Worm (Caenorhabditis elegans) whole organism, L4 larva: Measurements from ENCODE around the gene Y38C1BA.1.
A peak's percentile ranks its signal among the peaks of the same experiment; 100 is the strongest.

Experiments used
- D1046.2 ChIP-seq: fragments of 200-800 bp; sonication (Bioruptor generic); IDR thresholded peaks from 2 replicates; pipeline ENCODE4 v1.3.6; 2022; ENCODE audit warnings: missing genetic modification characterization, missing compliant biosample characterization
- F44E2.7 ChIP-seq: fragments of 200-800 bp; sonication (Bioruptor generic); IDR thresholded peaks from 2 replicates; pipeline ENCODE4 v2.1.2; 2022; ENCODE audit warnings: missing genetic modification characterization, missing compliant biosample characterization
- F49E8.2 ChIP-seq: sonication (generic microtip); optimal IDR thresholded peaks from 2 replicates; lab custom pipeline; 2016; ENCODE audit warnings: missing compliant biosample characterization, mild to moderate bottlenecking, missing genetic modification characterization, borderline replicate concordance
- Y105C5A.15 ChIP-seq: fragments of 200-800 bp; sonication (Bioruptor generic); IDR thresholded peaks from 2 replicates; pipeline ENCODE4 v1.3.6; 2022; ENCODE audit warnings: missing genetic modification characterization, missing compliant biosample characterization
- aha-1 ChIP-seq: fragments of 150-350 bp; peaks from one replicate; lab custom pipeline; 2014; ENCODE audit warnings: missing biosample characterization, missing genetic modification characterization
- ceh-20 ChIP-seq: fragments of 200-800 bp; sonication (Bioruptor generic); IDR thresholded peaks from 2 replicates; pipeline ENCODE4 v1.3.6; 2022; ENCODE audit warnings: missing genetic modification reagents, missing genetic modification characterization, missing compliant biosample characterization
- ceh-28 ChIP-seq: fragments of 150-350 bp; optimal IDR thresholded peaks from 2 replicates; lab custom pipeline; 2014; ENCODE audit warnings: missing biosample characterization, missing genetic modification reagents, missing genetic modification characterization
- ceh-32 ChIP-seq: sonication (generic microtip); optimal IDR thresholded peaks from 2 replicates; lab custom pipeline; 2016; ENCODE audit warnings: mild to moderate bottlenecking, missing genetic modification characterization, missing compliant biosample characterization; ENCODE audit not compliant: poor library complexity
- ceh-44 ChIP-seq: fragments of 200-800 bp; sonication (Bioruptor generic); IDR thresholded peaks from 2 replicates; pipeline ENCODE4 v1.3.6; 2022; ENCODE audit warnings: missing genetic modification reagents, missing genetic modification characterization, missing compliant biosample characterization
- ceh-62 ChIP-seq: sonication (generic microtip); optimal IDR thresholded peaks from 2 replicates; lab custom pipeline; 2017; ENCODE audit warnings: missing biosample characterization, missing genetic modification characterization
- ces-1 ChIP-seq: fragments of 150-350 bp; sonication (generic microtip); optimal IDR thresholded peaks from 4 replicates; lab custom pipeline; 2014; ENCODE audit warnings: missing biosample characterization, missing genetic modification reagents, missing genetic modification characterization
- daf-16 ChIP-seq, 3 experiments: sonication (generic microtip); optimal IDR thresholded peaks; 2 replicates each; lab custom pipeline; 2016 to 2017; ENCODE audit warnings: missing genetic modification characterization in 3 of 3, missing genetic modification reagents in 3 of 3, mild to moderate bottlenecking in 2 of 3, missing compliant biosample characterization in 2 of 3, missing biosample characterization in 1 of 3, moderate library complexity in 1 of 3
- dmd-6 ChIP-seq: fragments of 200-800 bp; sonication (Bioruptor generic); IDR thresholded peaks from 2 replicates; pipeline ENCODE4 v1.3.6; 2022; ENCODE audit warnings: missing genetic modification reagents, missing genetic modification characterization, missing compliant biosample characterization
- dmd-9 ChIP-seq: fragments of 200-800 bp; sonication (Bioruptor generic); IDR thresholded peaks from 2 replicates; pipeline ENCODE4 v1.3.6; 2022; ENCODE audit warnings: missing genetic modification reagents, missing genetic modification characterization, missing compliant biosample characterization
- dve-1 ChIP-seq: sonication (generic microtip); optimal IDR thresholded peaks from 2 replicates; lab custom pipeline; 2017; ENCODE audit warnings: antibody characterized with exemption, mild to moderate bottlenecking, missing genetic modification characterization, missing compliant biosample characterization; ENCODE audit not compliant: insufficient read depth
- hif-1 ChIP-seq, 2 experiments: sonication (generic microtip); optimal IDR thresholded peaks; 2 replicates each; lab custom pipeline; 2016 to 2017; ENCODE audit warnings: missing compliant biosample characterization in 2 of 2, missing genetic modification characterization in 2 of 2, missing genetic modification reagents in 2 of 2, missing genotype in 2 of 2, mild to moderate bottlenecking in 1 of 2
- hlh-11 ChIP-seq: fragments of 200-800 bp; sonication (Bioruptor generic); optimal IDR thresholded peaks from 2 replicates; lab custom pipeline; 2018; ENCODE audit warnings: mild to moderate bottlenecking, missing genetic modification characterization, missing compliant biosample characterization
- hlh-30 ChIP-seq: sonication (generic microtip); optimal IDR thresholded peaks from 2 replicates; lab custom pipeline; 2017; ENCODE audit warnings: antibody characterized with exemption, mild to moderate bottlenecking, missing genetic modification characterization, missing compliant biosample characterization; ENCODE audit not compliant: insufficient read depth
- lin-29 ChIP-seq: fragments of 200-800 bp; sonication (Bioruptor generic); IDR thresholded peaks from 2 replicates; pipeline ENCODE4 v1.3.6; 2022; ENCODE audit warnings: missing genetic modification reagents, missing genetic modification characterization, missing compliant biosample characterization
- lin-38 ChIP-seq: fragments of 200-800 bp; sonication (Bioruptor generic); IDR thresholded peaks from 2 replicates; pipeline ENCODE4 v1.3.6; 2022; ENCODE audit warnings: missing genetic modification reagents, missing genetic modification characterization, missing compliant biosample characterization
- lsy-2 ChIP-seq, 2 experiments: fragments of 150-350 bp in 1 of 2; sonication (generic microtip) in 1 of 2; optimal IDR thresholded peaks; 2 replicates each; lab custom pipeline; 2014 to 2017; ENCODE audit warnings: missing biosample characterization in 2 of 2, missing genetic modification characterization in 2 of 2
- mes-2 ChIP-seq: sonication (generic microtip); optimal IDR thresholded peaks from 2 replicates; lab custom pipeline; 2016; ENCODE audit warnings: missing genotype, mild to moderate bottlenecking, missing genetic modification characterization, missing compliant biosample characterization; ENCODE audit not compliant: poor library complexity, severe bottlenecking
- nhr-41 ChIP-seq: fragments of 200-800 bp; sonication (Bioruptor generic); IDR thresholded peaks from 2 replicates; pipeline ENCODE4 v1.3.6; 2022; ENCODE audit warnings: missing genetic modification reagents, missing genetic modification characterization, missing compliant biosample characterization
- nhr-42 ChIP-seq: fragments of 200-800 bp; sonication (Bioruptor generic); IDR thresholded peaks from 2 replicates; pipeline ENCODE4 v1.3.6; 2022; ENCODE audit warnings: missing genetic modification characterization, missing compliant biosample characterization
- nhr-6 ChIP-seq: fragments of 150-350 bp; optimal IDR thresholded peaks from 2 replicates; lab custom pipeline; 2014; ENCODE audit warnings: missing biosample characterization, missing genetic modification characterization
- nhr-77 ChIP-seq: fragments of 150-350 bp; optimal IDR thresholded peaks from 2 replicates; lab custom pipeline; 2014; ENCODE audit warnings: missing biosample characterization, missing genetic modification characterization
- php-3 ChIP-seq: fragments of 200-800 bp; sonication (Bioruptor generic); IDR thresholded peaks from 2 replicates; pipeline ENCODE4 v1.3.6; 2022; ENCODE audit warnings: missing genetic modification reagents, missing genetic modification characterization, missing compliant biosample characterization
- set-16 ChIP-seq: fragments of 200-800 bp; sonication (Bioruptor generic); IDR thresholded peaks from 2 replicates; pipeline ENCODE4 v1.3.6; 2022; ENCODE audit warnings: missing genetic modification reagents, missing genetic modification characterization, missing compliant biosample characterization
- snpc-1.2 ChIP-seq: fragments of 200-800 bp; sonication (Bioruptor generic); IDR thresholded peaks from 2 replicates; pipeline ENCODE4 v1.3.6; 2022; ENCODE audit warnings: missing genetic modification reagents, missing genetic modification characterization, missing compliant biosample characterization
- snpc-4 ChIP-seq: fragments of 150-350 bp; optimal IDR thresholded peaks from 2 replicates; lab custom pipeline; 2014; ENCODE audit warnings: missing biosample characterization, missing genetic modification characterization
- spr-1 ChIP-seq: sonication (generic microtip); optimal IDR thresholded peaks from 2 replicates; lab custom pipeline; 2016; ENCODE audit warnings: mild to moderate bottlenecking, missing genetic modification characterization, missing compliant biosample characterization
- tag-97 ChIP-seq: fragments of 200-800 bp; sonication (Bioruptor generic); IDR thresholded peaks from 2 replicates; pipeline ENCODE4 v1.3.6; 2022; ENCODE audit warnings: missing genetic modification characterization, missing compliant biosample characterization
- tra-1 ChIP-seq: fragments of 200-800 bp; sonication (Bioruptor generic); IDR thresholded peaks from 2 replicates; pipeline ENCODE4 v1.3.6; 2022; ENCODE audit warnings: missing genetic modification reagents, missing genetic modification characterization, missing compliant biosample characterization
- vab-7 ChIP-seq: fragments of 200-800 bp; sonication (Bioruptor generic); IDR thresholded peaks from 2 replicates; pipeline ENCODE4 v1.3.6; 2022; ENCODE audit warnings: missing genetic modification reagents, missing genetic modification characterization, missing compliant biosample characterization
- zag-1 ChIP-seq: fragments of 150-350 bp; optimal IDR thresholded peaks from 2 replicates; lab custom pipeline; 2014; ENCODE audit warnings: missing biosample characterization, missing genetic modification characterization

Y38C1BA.1 gene

ce11 chrIV:1818467-1819076 is 14.8 kb upstream of the Y38C1BA.1 start:
- TF ChIP-seq lin-38 (GFP tag; lab: Robert Waterston, UW) (0 out of 2 replicates have a peak, but pooled peaks have one; percentile 5), php-3 (GFP tag; lab: Robert Waterston, UW) (no peak), ceh-32 (tag; lab: Kevin White, UChicago) (no peak), Y105C5A.15 (GFP tag; lab: Robert Waterston, UW) (no peak), tag-97 (GFP tag; lab: Robert Waterston, UW) (no peak), daf-16 (GFP tag; optimal IDR thresholded peaks at IDR 0.05; lab: Kevin White, UChicago) (no peak), daf-16 (tag; optimal IDR thresholded peaks at IDR 0.05; lab: Kevin White, UChicago) (no peak), ceh-62 (tag; lab: Kevin White, UChicago) (no peak), tra-1 (GFP tag; lab: Robert Waterston, UW) (no peak), ceh-28 (no peak), F49E8.2 (tag; lab: Kevin White, UChicago) (no peak), ceh-20 (no peak), nhr-6 (tag; lab: Kevin White, UChicago) (no peak), vab-7 (no peak), nhr-42 (GFP tag; lab: Robert Waterston, UW) (no peak), dmd-6 (GFP tag; lab: Robert Waterston, UW) (no peak), hlh-30 (tag; lab: Kevin White, UChicago) (no peak), nhr-77 (tag; lab: Kevin White, UChicago) (no peak), zag-1 (tag; lab: Kevin White, UChicago) (no peak), nhr-41 (GFP tag; lab: Robert Waterston, UW) (no peak), ceh-44 (GFP tag; lab: Robert Waterston, UW) (no peak), aha-1 (tag; lab: Kevin White, UChicago) (peak; percentile 38), snpc-4 (tag; lab: Kevin White, UChicago) (no peak), dve-1 (tag; lab: Kevin White, UChicago) (no peak), hif-1 (tag; optimal IDR thresholded peaks at IDR 0.05; lab: Kevin White, UChicago) (no peak), snpc-1.2 (GFP tag; lab: Robert Waterston, UW) (0 out of 2 replicates have a peak, but pooled peaks have one; percentile 22), spr-1 (tag; lab: Kevin White, UChicago) (no peak), set-16 (GFP tag; lab: Robert Waterston, UW) (peak; percentile 95), dmd-9 (GFP tag; lab: Robert Waterston, UW) (no peak), ces-1 (GFP tag; lab: Kevin White, UChicago) (no peak), F44E2.7 (GFP tag; lab: Robert Waterston, UW) (no peak), hlh-11 (tag; lab: Kevin White, UChicago) (no peak)
- TF ChIP-seq, all 104 proteins: peak for 4

- no peak for TF ChIP-seq dmd-9 (GFP tag; lab: Robert Waterston, UW)
- no peak for TF ChIP-seq lin-29 (GFP tag; lab: Robert Waterston, UW)
- TF ChIP-seq hlh-30 (tag; lab: Kevin White, UChicago): no peak
- TF ChIP-seq mes-2 (tag; lab: Kevin White, UChicago): peak; percentile 34
- no peak for TF ChIP-seq D1046.2 (GFP tag; lab: Robert Waterston, UW)
- peak in 1 of 2 experiments; percentile 9 for TF ChIP-seq lsy-2 (tag; optimal IDR thresholded peaks at IDR 0.05; lab: Kevin White, UChicago)
Observed at ce11 chrIV:1816238-1816637, 12.5 kb upstream of the Y38C1BA.1 start.
